Fruit fly (Drosophila melanogaster): ENCODE measurements around the gene Eig71Ek.

Gene Eig71Ek

dm6 chr3L:15694406-15694805, 33.4 kb downstream of the Eig71Ek start:
- TF ChIP-seq CTCF (optimal IDR thresholded peaks at IDR 0.05): no peak
- no peak for TF ChIP-seq CG8478 (optimal IDR thresholded peaks at IDR 0.05)

DNA sequence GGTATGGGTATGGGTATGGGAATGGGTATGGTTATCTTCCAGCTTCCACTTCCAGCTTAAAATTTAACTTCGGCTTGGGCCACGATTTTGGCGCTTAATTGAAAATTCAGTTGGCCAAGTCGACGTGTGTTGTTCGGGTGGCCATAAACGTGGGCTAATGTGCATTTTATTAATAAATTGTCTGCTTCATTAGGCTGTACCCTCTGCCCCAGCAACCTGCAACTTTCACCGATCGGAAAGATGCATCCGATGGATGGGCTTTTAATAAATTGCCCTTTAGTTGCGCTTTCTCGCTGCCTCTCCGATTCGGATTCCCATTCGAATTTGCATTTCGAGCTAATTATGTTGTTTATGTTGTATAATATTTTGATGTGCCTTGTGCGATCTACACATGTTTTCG, 34.1 kb downstream of the Eig71Ek start:
- no peak for TF ChIP-seq CTCF (optimal IDR thresholded peaks at IDR 0.05)
- no peak for TF ChIP-seq CG8478 (optimal IDR thresholded peaks at IDR 0.05)

DNA sequence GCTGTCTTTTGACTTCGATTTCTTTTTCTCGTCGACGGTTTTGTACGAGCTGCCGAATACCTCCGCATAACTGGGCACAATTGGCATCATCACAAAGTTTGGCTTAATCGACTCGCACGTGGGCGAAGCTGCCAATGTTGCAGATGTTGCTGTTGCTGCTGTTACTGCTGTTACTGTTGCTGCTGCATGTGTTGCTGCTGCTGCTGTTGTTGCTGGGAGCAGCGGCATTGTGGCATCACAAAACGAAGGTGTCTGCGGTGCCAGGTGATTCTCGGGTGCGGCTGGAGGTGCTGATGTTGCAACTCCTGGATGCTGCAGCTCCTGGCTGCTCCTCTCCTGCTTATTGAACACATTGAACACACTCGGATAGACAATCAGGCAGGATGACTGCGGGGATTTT, 36.9 kb downstream of the Eig71Ek start:
- no peak for TF ChIP-seq CG8478 (optimal IDR thresholded peaks at IDR 0.05)

- no peak for TF ChIP-seq CG8478 (optimal IDR thresholded peaks at IDR 0.05)
- TF ChIP-seq CTCF (optimal IDR thresholded peaks at IDR 0.05): no peak
Measured at dm6 chr3L:15699626-15700337, 38.7 kb downstream of the Eig71Ek start, which contains the start of gene comm2. Gene comm2, minus strand, starts transcription at chr3L:15699850.

DNA sequence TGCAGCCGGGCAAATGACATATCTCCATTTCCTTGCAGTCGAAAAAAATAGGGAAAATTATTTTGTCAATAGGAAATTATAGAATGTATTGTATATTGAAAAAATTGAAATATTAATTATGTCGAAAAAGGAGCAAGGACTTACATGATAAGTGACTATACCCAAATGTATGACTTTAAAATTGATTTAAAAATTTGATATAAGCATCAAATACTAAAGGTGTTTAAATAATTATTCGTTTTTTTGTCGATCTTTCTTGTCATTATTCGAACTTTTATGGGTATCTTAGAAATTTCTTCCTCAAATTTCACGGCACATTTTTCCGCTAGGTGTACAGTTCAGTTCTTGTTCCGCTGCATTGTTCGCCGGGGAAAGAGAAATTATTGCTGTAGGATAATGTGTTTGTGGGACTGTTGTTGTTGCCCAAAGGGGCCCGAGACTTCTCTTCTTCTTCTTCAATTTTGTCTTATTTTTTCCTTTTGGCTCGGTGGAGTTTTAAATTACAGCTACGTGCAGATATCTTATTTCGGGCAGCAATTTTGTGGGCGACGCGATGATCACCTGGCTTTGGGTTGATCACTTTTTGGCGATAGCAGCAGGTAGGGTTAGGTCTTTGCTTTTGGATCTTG, 39.4 kb downstream of the Eig71Ek start:
- no peak for TF ChIP-seq CTCF (optimal IDR thresholded peaks at IDR 0.05)
- no peak for TF ChIP-seq CG8478 (optimal IDR thresholded peaks at IDR 0.05)

dm6 chr3L:15702191-15702590, 41.1 kb downstream of the Eig71Ek start:
- TF ChIP-seq CG8478 (optimal IDR thresholded peaks at IDR 0.05) (no peak), CTCF (optimal IDR thresholded peaks at IDR 0.05) (no peak)

dm6 chr3L:15703330-15704119, 42.5 kb downstream of the Eig71Ek start:
- TF ChIP-seq CG8478 (optimal IDR thresholded peaks at IDR 0.05): no peak
- TF ChIP-seq CTCF (optimal IDR thresholded peaks at IDR 0.05): no peak

- TF ChIP-seq CTCF (optimal IDR thresholded peaks at IDR 0.05): no peak
- TF ChIP-seq CG8478 (optimal IDR thresholded peaks at IDR 0.05): no peak
Measured at dm6 chr3L:15704250-15704985, 43.4 kb downstream of the Eig71Ek start.

DNA sequence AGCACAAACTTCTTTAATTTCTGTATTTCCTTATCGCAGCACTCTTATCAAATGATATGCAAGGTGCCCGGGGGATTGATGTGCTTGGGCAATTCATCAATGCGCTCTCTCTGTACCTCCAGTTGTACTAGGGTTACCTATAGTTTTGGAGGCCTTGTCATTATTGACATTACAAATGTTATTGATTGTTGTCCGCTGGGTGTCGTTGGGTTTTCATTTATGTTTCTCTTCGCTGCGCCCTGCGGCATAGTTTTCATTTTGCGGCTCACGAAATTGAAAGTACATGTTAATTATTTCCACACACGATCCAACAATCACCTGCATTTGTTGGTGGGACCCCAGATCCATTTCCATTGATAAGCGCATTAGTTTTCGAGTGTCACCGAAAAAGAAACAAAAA, 45.2 kb downstream of the Eig71Ek start:
- TF ChIP-seq CTCF (optimal IDR thresholded peaks at IDR 0.05) (no peak), CG8478 (optimal IDR thresholded peaks at IDR 0.05) (no peak)

DNA sequence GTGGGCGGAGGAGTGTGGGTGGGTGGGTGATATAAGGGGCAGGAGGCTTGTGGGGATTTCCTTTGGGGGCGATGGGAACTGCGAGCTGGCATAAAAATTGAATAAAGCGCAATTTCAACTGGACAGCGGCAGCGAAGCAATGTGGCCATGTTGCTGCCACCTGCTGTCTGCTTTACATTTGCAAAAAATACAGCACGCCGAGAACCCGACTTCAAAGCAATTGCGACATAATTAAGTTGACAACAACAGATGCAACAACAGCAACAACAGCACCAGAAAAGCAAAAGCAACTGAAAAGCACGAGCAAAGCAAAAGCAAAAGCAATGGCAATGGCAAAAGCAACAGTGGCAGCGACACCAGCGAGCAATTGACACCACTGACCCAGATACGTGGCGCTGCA, 47.1 kb downstream of the Eig71Ek start:
- TF ChIP-seq CTCF (optimal IDR thresholded peaks at IDR 0.05) (no peak), CG8478 (optimal IDR thresholded peaks at IDR 0.05) (no peak)

- TF ChIP-seq CTCF (optimal IDR thresholded peaks at IDR 0.05) (no peak), CG8478 (optimal IDR thresholded peaks at IDR 0.05) (no peak)
Measured at dm6 chr3L:15708579-15708978, 47.5 kb downstream of the Eig71Ek start.

dm6 chr3L:15710125-15710524, 49.1 kb downstream of the Eig71Ek start:
- TF ChIP-seq CTCF (optimal IDR thresholded peaks at IDR 0.05): no peak
- TF ChIP-seq CG8478 (optimal IDR thresholded peaks at IDR 0.05): no peak

DNA sequence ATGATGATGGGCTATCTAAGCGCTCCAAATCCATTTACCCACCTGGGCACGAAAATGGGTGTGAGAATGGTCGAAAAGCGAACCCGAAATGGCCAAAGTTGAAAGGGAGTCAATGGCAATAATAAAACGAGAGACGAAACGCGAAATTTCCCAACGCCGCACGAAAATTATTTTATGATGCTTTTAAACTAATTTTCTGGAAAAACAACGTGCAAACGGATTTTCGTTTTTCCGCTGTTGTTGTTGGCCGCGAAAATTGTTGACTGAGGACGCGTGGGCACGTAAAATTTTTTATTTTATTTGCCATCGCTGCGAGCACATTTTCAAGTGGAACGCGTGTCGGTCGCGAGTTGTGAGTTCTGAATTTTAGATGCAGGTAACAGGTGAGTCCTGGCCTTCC, 50.1 kb downstream of the Eig71Ek start:
- TF ChIP-seq CG8478 (optimal IDR thresholded peaks at IDR 0.05) (no peak), CTCF (optimal IDR thresholded peaks at IDR 0.05) (no peak)
